Worm (Caenorhabditis elegans) whole organism, L4 larva: ENCODE results near the gene sdz-8.

Experiments
- F10B5.3 ChIP-seq: sonication (generic microtip); optimal IDR thresholded peaks from 2 replicates; lab custom pipeline; 2016; ENCODE audit warnings: mild to moderate bottlenecking, missing genetic modification characterization, missing compliant biosample characterization
- F44E2.7 ChIP-seq: fragments of 200-800 bp; sonication (Bioruptor generic); IDR thresholded peaks from 2 replicates; pipeline ENCODE4 v2.1.2; 2022; ENCODE audit warnings: missing genetic modification characterization, missing compliant biosample characterization
- ZK546.5 ChIP-seq, 2 experiments: sonication (generic microtip); optimal IDR thresholded peaks; 2 replicates each; lab custom pipeline; 2017; ENCODE audit warnings: missing biosample characterization in 2 of 2, missing genetic modification characterization in 2 of 2
- attf-4 ChIP-seq: sonication (generic microtip); optimal IDR thresholded peaks from 3 replicates; lab custom pipeline; 2017; ENCODE audit warnings: missing biosample characterization, missing genetic modification characterization
- lin-13 ChIP-seq: fragments of 150-350 bp; optimal IDR thresholded peaks from 2 replicates; lab custom pipeline; 2014; ENCODE audit warnings: missing biosample characterization, missing genetic modification reagents, missing genetic modification characterization
- mdl-1 ChIP-seq, 2 experiments: fragments of 150-350 bp in 1 of 2; sonication (generic microtip) in 1 of 2; optimal IDR thresholded peaks; 2 replicates each; lab custom pipeline; 2014 to 2017; ENCODE audit warnings: missing biosample characterization in 2 of 2, missing genetic modification characterization in 2 of 2
- pha-4 ChIP-seq, 2 experiments: fragments of 150-350 bp in 1 of 2; fragments of 200-800 bp in 1 of 2; sonication (Bioruptor generic) in 1 of 2; IDR thresholded peaks in 1 of 2; optimal IDR thresholded peaks in 1 of 2; 2 replicates each; pipeline versions ENCODE4 v1.3.6 to Lab custom; 2014 to 2022; ENCODE audit warnings: missing genetic modification characterization in 2 of 2, missing genetic modification reagents in 2 of 2, missing biosample characterization in 1 of 2, missing compliant biosample characterization in 1 of 2
- set-16 ChIP-seq: fragments of 200-800 bp; sonication (Bioruptor generic); IDR thresholded peaks from 2 replicates; pipeline ENCODE4 v1.3.6; 2022; ENCODE audit warnings: missing genetic modification reagents, missing genetic modification characterization, missing compliant biosample characterization
- unc-39 ChIP-seq: sonication (generic microtip); optimal IDR thresholded peaks from 2 replicates; lab custom pipeline; 2017; ENCODE audit warnings: missing biosample characterization, missing genetic modification characterization
- ztf-11 ChIP-seq: fragments of 150-350 bp; optimal IDR thresholded peaks from 2 replicates; lab custom pipeline; 2014; ENCODE audit warnings: missing biosample characterization, missing genetic modification characterization

DNA sequence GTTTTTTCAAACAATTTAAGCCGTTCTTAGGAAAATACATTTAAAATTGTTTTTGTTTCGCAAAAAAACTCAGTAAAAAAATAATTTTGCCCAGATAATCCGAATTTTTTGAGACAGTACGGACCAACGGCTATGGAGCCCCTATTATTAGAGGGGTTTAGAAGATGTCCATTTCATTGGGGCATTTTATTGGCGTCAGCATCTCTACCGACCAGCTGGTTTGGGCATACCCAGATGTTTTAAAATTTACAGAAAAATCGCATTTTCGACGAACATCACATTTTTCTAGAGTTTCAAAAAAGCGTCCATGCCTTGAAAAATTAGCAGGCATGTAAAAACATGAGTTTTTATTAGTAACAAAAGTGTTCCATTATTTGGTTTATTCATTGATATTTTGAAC is 25.3 kb upstream of the sdz-8 start:
- TF ChIP-seq ztf-11 = no peak
- TF ChIP-seq ZK546.5 (tag; optimal IDR thresholded peaks at IDR 0.05; lab: Kevin White, UChicago) = no peak
- no peak for TF ChIP-seq unc-39
- TF ChIP-seq set-16 (GFP tag; lab: Robert Waterston, UW) = no peak
- no peak for TF ChIP-seq F44E2.7
- no peak for TF ChIP-seq mdl-1 (tag; optimal IDR thresholded peaks at IDR 0.05; lab: Kevin White, UChicago)
- TF ChIP-seq F10B5.3 = no peak
- no peak for TF ChIP-seq lin-13
- TF ChIP-seq pha-4 (GFP tag; IDR thresholded peaks at IDR 0.05; lab: Robert Waterston, UW) = 0 out of 2 replicates have a peak, but pooled peaks have one; percentile 44
- TF ChIP-seq pha-4 (tag; optimal IDR thresholded peaks at IDR 0.05; lab: Kevin White, UChicago) = no peak
- TF ChIP-seq attf-4 = no peak
